Worm (Caenorhabditis elegans): ENCODE data around the gene ZK105.1.
A peak's percentile ranks its signal among the peaks of the same experiment; 100 is the strongest.

The ZK105.1 gene

ce11 chrV:7744068-7744467 is 30.3 kb downstream of the ZK105.1 start (continued):
- peak; percentile 83 for TF ChIP-seq pha-4 (GFP tag; IDR thresholded peaks at IDR 0.05)
- TF ChIP-seq pha-4 (tag; optimal IDR thresholded peaks at IDR 0.05): no peak
- peak; percentile 53 for TF ChIP-seq mep-1 (tag; optimal IDR thresholded peaks at IDR 0.05)
- TF ChIP-seq ZK337.2 (GFP tag; IDR thresholded peaks at IDR 0.05): no peak
- no peak for TF ChIP-seq zfp-3 (GFP tag; conservative IDR thresholded peaks at IDR 0.05)

ce11 chrV:7745386-7745785 is 31.6 kb downstream of the ZK105.1 start:
- TF ChIP-seq aha-1 (tag): peak; percentile 92
- no peak for TF ChIP-seq mdl-1 (tag; optimal IDR thresholded peaks at IDR 0.05)

- TF ChIP-seq ama-1 (optimal IDR thresholded peaks at IDR 0.05): no peak
- TF ChIP-seq pha-4 (GFP tag; IDR thresholded peaks at IDR 0.05): no peak
- no peak for TF ChIP-seq pha-4 (tag; optimal IDR thresholded peaks at IDR 0.05)
- no peak for TF ChIP-seq nhr-102 (tag; optimal IDR thresholded peaks at IDR 0.05)
- TF ChIP-seq hmg-1.1 (GFP tag; IDR thresholded peaks at IDR 0.05): 0 out of 2 replicates have a peak, but pooled peaks have one; percentile 16
- TF ChIP-seq Y105C5A.15 (GFP tag; IDR thresholded peaks at IDR 0.05): no peak
- peak; percentile 63 for TF ChIP-seq dmd-6 (GFP tag; IDR thresholded peaks at IDR 0.05)
- TF ChIP-seq dmd-8 (GFP tag; IDR thresholded peaks at IDR 0.05): no peak
- peak; percentile 12 for TF ChIP-seq hlh-11 (tag; optimal IDR thresholded peaks at IDR 0.05)
- TF ChIP-seq egl-43 (GFP tag; IDR thresholded peaks at IDR 0.05): 0 out of 2 replicates have a peak, but pooled peaks have one; percentile 39
- 0 out of 2 replicates have a peak, but pooled peaks have one; percentile 26 for TF ChIP-seq ceh-20 (GFP tag; IDR thresholded peaks at IDR 0.05)
- 0 out of 2 replicates have a peak, but pooled peaks have one; percentile 17 for TF ChIP-seq ctbp-1 (GFP tag; IDR thresholded peaks at IDR 0.05)
- TF ChIP-seq zip-11 (GFP tag; IDR thresholded peaks at IDR 0.05): no peak
- no peak for TF ChIP-seq nhr-25 (tag; optimal IDR thresholded peaks at IDR 0.05; ENCODE audit: borderline replicate concordance, insufficient read depth)
- 0 out of 2 replicates have a peak, but pooled peaks have one; percentile 5 for TF ChIP-seq vab-7 (GFP tag; IDR thresholded peaks at IDR 0.05)
- no peak for TF ChIP-seq Y5F2A.4 (GFP tag; optimal IDR thresholded peaks at IDR 0.05)
- 0 out of 2 replicates have a peak, but pooled peaks have one; percentile 59 for TF ChIP-seq tra-1 (GFP tag; IDR thresholded peaks at IDR 0.05)
- no peak for TF ChIP-seq zip-2 (tag; optimal IDR thresholded peaks at IDR 0.05)
- no peak for TF ChIP-seq ZK546.5 (tag; optimal IDR thresholded peaks at IDR 0.05)
- TF ChIP-seq dpl-1 (GFP tag; optimal IDR thresholded peaks at IDR 0.05): no peak
- TF ChIP-seq lin-29 (GFP tag; IDR thresholded peaks at IDR 0.05): no peak
- TF ChIP-seq sdz-12 (GFP tag; optimal IDR thresholded peaks at IDR 0.05): no peak
- TF ChIP-seq mxl-3 (GFP tag; optimal IDR thresholded peaks at IDR 0.05): peak; percentile 29
- TF ChIP-seq attf-4 (tag; optimal IDR thresholded peaks at IDR 0.05): no peak
- no peak for TF ChIP-seq ceh-28 (tag; optimal IDR thresholded peaks at IDR 0.05)
- TF ChIP-seq mdt-29 (GFP tag; IDR thresholded peaks at IDR 0.05): no peak
- no peak for TF ChIP-seq spr-1 (tag; optimal IDR thresholded peaks at IDR 0.05)
- peak; percentile 73 for TF ChIP-seq set-16 (GFP tag; IDR thresholded peaks at IDR 0.05)
- TF ChIP-seq unc-62 (GFP tag; optimal IDR thresholded peaks at IDR 0.05 in 1 of 2): peak in 1 of 2 experiments; percentile 93
- no peak for TF ChIP-seq unc-62 (tag; optimal IDR thresholded peaks at IDR 0.05)
- no peak for TF ChIP-seq pqm-1 (tag; optimal IDR thresholded peaks at IDR 0.05)
- TF ChIP-seq lin-13 (GFP tag; optimal IDR thresholded peaks at IDR 0.05): no peak
Measured at ce11 chrV:7745903-7746302, 32.1 kb downstream of the ZK105.1 start.

ce11 chrV:7747132-7747531 is 33.3 kb downstream of the ZK105.1 start:
- TF ChIP-seq daf-8 (GFP tag; IDR thresholded peaks at IDR 0.05) (no peak), unc-62 (GFP tag; optimal IDR thresholded peaks at IDR 0.05 in 1 of 2) (peak in 1 of 2 experiments; percentile 97), unc-62 (tag; optimal IDR thresholded peaks at IDR 0.05) (no peak)
